Fruit fly (Drosophila melanogaster) whole organism: ENCODE results near the gene Gdh.

ENCODE experiments used
- pan ChIP-seq: fragments of >200 bp; optimal IDR thresholded peaks from 2 replicates; lab custom pipeline; 2017
- psq ChIP-seq: fragments of >200 bp; optimal IDR thresholded peaks from 2 replicates; lab custom pipeline; 2017

dm6 chr3R:23981645-23982044, 38.7 kb upstream of the Gdh start:
- no peak for TF ChIP-seq pan
- no peak for TF ChIP-seq psq
